Fruit fly (Drosophila melanogaster) whole organism, embryonic: ENCODE measurements around the gene MED14.

Source experiments
- ATbp ChIP-seq: fragments of 200-800 bp; sonication (Bioruptor generic); optimal IDR thresholded peaks from 2 replicates; lab custom pipeline; 2017; ENCODE audit warnings: missing biosample characterization, mild to moderate bottlenecking, missing genetic modification characterization, missing genetic modification reagents
- Abd-B ChIP-seq: fragments of 200-800 bp; sonication (Bioruptor generic); optimal IDR thresholded peaks from 2 replicates; lab custom pipeline; 2018; ENCODE audit warnings: missing biosample characterization, mild to moderate bottlenecking, missing genetic modification characterization, moderate library complexity
- Ada2b ChIP-seq: fragments of 200-800 bp; sonication (Bioruptor generic); IDR thresholded peaks from 2 replicates; pipeline ENCODE4 v1.3.6; 2022; ENCODE audit warnings: missing biosample characterization, missing genetic modification characterization
- B-H2 ChIP-seq: fragments of 200-800 bp; sonication (Bioruptor generic); optimal IDR thresholded peaks from 2 replicates; lab custom pipeline; 2018; ENCODE audit warnings: missing biosample characterization, mild to moderate bottlenecking, missing genetic modification characterization
- CG11085 ChIP-seq: fragments of 200-800 bp; sonication (Bioruptor generic); IDR thresholded peaks from 2 replicates; pipeline ENCODE4 v1.3.6; 2022; ENCODE audit warnings: missing biosample characterization, missing genetic modification characterization
- CG11504 ChIP-seq: fragments of 200-800 bp; sonication (Bioruptor generic); optimal IDR thresholded peaks from 3 replicates; lab custom pipeline; 2019; ENCODE audit warnings: missing biosample characterization, mild to moderate bottlenecking, missing genetic modification characterization, moderate library complexity
- CG11696 ChIP-seq: fragments of 200-800 bp; sonication (Bioruptor generic); IDR thresholded peaks from 2 replicates; pipeline ENCODE4 v1.3.6; 2022; ENCODE audit warnings: missing biosample characterization, missing genetic modification characterization
- CG12659 ChIP-seq: fragments of 200-800 bp; sonication (Bioruptor generic); optimal IDR thresholded peaks from 3 replicates; lab custom pipeline; 2017; ENCODE audit warnings: mild to moderate bottlenecking, missing biosample characterization, missing genetic modification reagents, missing genetic modification characterization
- CG13775 ChIP-seq: fragments of 200-800 bp; sonication (Bioruptor generic); optimal IDR thresholded peaks from 3 replicates; lab custom pipeline; 2017; ENCODE audit warnings: missing biosample characterization, mild to moderate bottlenecking, missing genetic modification characterization
- CG14667 ChIP-seq: fragments of 200-800 bp; sonication (Bioruptor generic); IDR thresholded peaks from 2 replicates; pipeline ENCODE4 v1.3.6; 2022; ENCODE audit warnings: missing biosample characterization, missing genetic modification characterization
- CG15514 ChIP-seq: fragments of 200-800 bp; sonication (Bioruptor generic); optimal IDR thresholded peaks from 3 replicates; lab custom pipeline; 2017; ENCODE audit warnings: missing biosample characterization, missing genetic modification characterization, mild to moderate bottlenecking, moderate library complexity, missing genetic modification reagents
- CG18011 ChIP-seq: fragments of 200-800 bp; sonication (Bioruptor generic); optimal IDR thresholded peaks from 2 replicates; lab custom pipeline; 2017; ENCODE audit warnings: missing biosample characterization, missing genetic modification characterization, mild to moderate bottlenecking, moderate library complexity, missing genotype
- CG18262 ChIP-seq: fragments of 200-800 bp; optimal IDR thresholded peaks from 3 replicates; lab custom pipeline; 2019; ENCODE audit warnings: missing biosample characterization, mild to moderate bottlenecking, missing genetic modification characterization, moderate library complexity
- CG2889 ChIP-seq: fragments of 200-800 bp; sonication (Bioruptor generic); IDR thresholded peaks from 3 replicates; pipeline ENCODE4 v1.3.6; 2022; ENCODE audit warnings: missing biosample characterization, missing genetic modification characterization
- CG31365 ChIP-seq: fragments of 200-800 bp; sonication (Bioruptor generic); optimal IDR thresholded peaks from 2 replicates; lab custom pipeline; 2018; ENCODE audit warnings: missing biosample characterization, mild to moderate bottlenecking, missing genetic modification characterization
- CG32532 ChIP-seq: fragments of 200-800 bp; sonication (Bioruptor generic); IDR thresholded peaks from 2 replicates; pipeline ENCODE4 v1.3.6; 2022; ENCODE audit warnings: missing biosample characterization, missing genetic modification characterization
- CG42726 ChIP-seq: fragments of 200-800 bp; sonication (Bioruptor generic); IDR thresholded peaks from 2 replicates; pipeline ENCODE4 v1.3.6; 2022; ENCODE audit warnings: missing biosample characterization, missing genetic modification characterization; ENCODE audit not compliant: partially characterized antibody
- CG5180 ChIP-seq: fragments of 200-800 bp; sonication (Bioruptor generic); optimal IDR thresholded peaks from 3 replicates; lab custom pipeline; 2017; ENCODE audit warnings: missing biosample characterization, missing genetic modification characterization, mild to moderate bottlenecking, moderate library complexity, missing genetic modification reagents
- CG5245 ChIP-seq: fragments of 200-800 bp; sonication (Bioruptor generic); optimal IDR thresholded peaks from 3 replicates; lab custom pipeline; 2016; ENCODE audit warnings: missing biosample characterization, missing genetic modification characterization
- CG6791 ChIP-seq: fragments of 200-800 bp; sonication (Bioruptor generic); IDR thresholded peaks from 3 replicates; pipeline ENCODE4 v1.3.6; 2022; ENCODE audit warnings: missing biosample characterization, missing genetic modification characterization; ENCODE audit not compliant: partially characterized antibody
- CG7963 ChIP-seq: fragments of 200-800 bp; sonication (Bioruptor generic); IDR thresholded peaks from 3 replicates; pipeline ENCODE4 v1.3.6; 2022; ENCODE audit warnings: missing biosample characterization, missing genetic modification characterization; ENCODE audit not compliant: partially characterized antibody
- Dll ChIP-seq: fragments of 200-800 bp; sonication (Bioruptor generic); IDR thresholded peaks from 4 replicates; pipeline ENCODE4 v1.3.6; 2022; ENCODE audit warnings: missing biosample characterization, missing genetic modification characterization; ENCODE audit not compliant: partially characterized antibody
- Doc2 ChIP-seq: fragments of 200-800 bp; sonication (Bioruptor generic); IDR thresholded peaks from 2 replicates; pipeline ENCODE4 v1.3.6; 2022; ENCODE audit warnings: missing biosample characterization, missing genetic modification characterization
- Ets65A ChIP-seq: fragments of 200-800 bp; sonication (Bioruptor generic); peaks from one replicate; lab custom pipeline; 2016; ENCODE audit warnings: missing biosample characterization, missing genetic modification characterization
- Ets97D ChIP-seq: fragments of 200-800 bp; sonication (Bioruptor generic); optimal IDR thresholded peaks from 3 replicates; lab custom pipeline; 2016; ENCODE audit warnings: missing biosample characterization, missing genetic modification characterization
- H15 ChIP-seq: fragments of 200-800 bp; sonication (Bioruptor generic); IDR thresholded peaks from 3 replicates; pipeline ENCODE4 v1.3.6; 2022; ENCODE audit warnings: missing biosample characterization, missing genetic modification characterization
- Lhr ChIP-seq: fragments of 200-800 bp; sonication (Bioruptor generic); optimal IDR thresholded peaks from 3 replicates; lab custom pipeline; 2017; ENCODE audit warnings: mild to moderate bottlenecking, missing biosample characterization, missing genetic modification reagents, missing genetic modification characterization
- Med ChIP-seq: fragments of 200-800 bp; sonication (Bioruptor generic); peaks from one replicate; lab custom pipeline; 2016; ENCODE audit warnings: missing biosample characterization, missing genetic modification characterization, mild to moderate bottlenecking, inconsistent platforms, moderate library complexity
- Mrtf ChIP-seq: fragments of 200-800 bp; sonication (Bioruptor generic); IDR thresholded peaks from 3 replicates; pipeline ENCODE4 v1.3.6; 2022; ENCODE audit warnings: missing biosample characterization, missing genetic modification characterization
- Nf-YC ChIP-seq: fragments of 200-800 bp; optimal IDR thresholded peaks from 3 replicates; lab custom pipeline; 2019; ENCODE audit warnings: missing biosample characterization, mild to moderate bottlenecking, missing genetic modification characterization, moderate library complexity
- Sin3A ChIP-seq: fragments of >200 bp; optimal IDR thresholded peaks from 2 replicates; lab custom pipeline; 2018
- Sox102F ChIP-seq: fragments of 200-800 bp; sonication (Bioruptor generic); optimal IDR thresholded peaks from 2 replicates; lab custom pipeline; 2018; ENCODE audit warnings: missing biosample characterization, mild to moderate bottlenecking, missing genetic modification characterization, moderate library complexity
- Taf1 ChIP-seq: fragments of 200-800 bp; sonication (Bioruptor generic); IDR thresholded peaks from 2 replicates; pipeline ENCODE4 v1.3.6; 2022; ENCODE audit warnings: missing biosample characterization, missing genetic modification characterization
- ac ChIP-seq: fragments of 200-800 bp; sonication (Bioruptor generic); optimal IDR thresholded peaks from 3 replicates; lab custom pipeline; 2017; ENCODE audit warnings: missing biosample characterization, mild to moderate bottlenecking, missing genetic modification characterization
- ara ChIP-seq: fragments of 200-800 bp; sonication (Bioruptor generic); IDR thresholded peaks from 2 replicates; pipeline ENCODE4 v1.3.6; 2022; ENCODE audit warnings: missing biosample characterization, missing genetic modification characterization
- danr ChIP-seq: fragments of 200-800 bp; sonication (Bioruptor generic); IDR thresholded peaks from 2 replicates; pipeline ENCODE4 v1.3.6; 2022; ENCODE audit warnings: missing biosample characterization, missing genetic modification characterization
- dati ChIP-seq: fragments of 200-800 bp; sonication (Bioruptor generic); IDR thresholded peaks from 2 replicates; pipeline ENCODE4 v1.3.6; 2022; ENCODE audit warnings: missing biosample characterization, missing genetic modification characterization
- grn ChIP-seq: fragments of 200-800 bp; sonication (Bioruptor generic); optimal IDR thresholded peaks from 3 replicates; lab custom pipeline; 2017; ENCODE audit warnings: missing biosample characterization, missing genetic modification characterization
- inv ChIP-seq: fragments of 200-800 bp; sonication (Bioruptor generic); IDR thresholded peaks from 2 replicates; pipeline ENCODE4 v1.3.6; 2022; ENCODE audit warnings: missing biosample characterization, missing genetic modification characterization; ENCODE audit not compliant: partially characterized antibody
- kay ChIP-seq: fragments of 200-800 bp; sonication (Bioruptor generic); optimal IDR thresholded peaks from 2 replicates; lab custom pipeline; 2016; ENCODE audit warnings: missing biosample characterization, missing genetic modification characterization
- lilli ChIP-seq: fragments of 200-800 bp; sonication (Bioruptor generic); optimal IDR thresholded peaks from 3 replicates; lab custom pipeline; 2016; ENCODE audit warnings: missing biosample characterization, missing genetic modification characterization
- mam ChIP-seq: fragments of 200-800 bp; sonication (Bioruptor generic); optimal IDR thresholded peaks from 3 replicates; lab custom pipeline; 2016; ENCODE audit warnings: missing biosample characterization, missing genetic modification characterization
- onecut ChIP-seq: fragments of 200-800 bp; sonication (Bioruptor generic); IDR thresholded peaks from 2 replicates; pipeline ENCODE4 v1.3.6; 2022; ENCODE audit warnings: missing biosample characterization, missing genetic modification characterization
- pb ChIP-seq: fragments of 200-800 bp; sonication (Bioruptor generic); optimal IDR thresholded peaks from 3 replicates; lab custom pipeline; 2016; ENCODE audit warnings: missing biosample characterization, missing genetic modification characterization
- sc ChIP-seq, 3 experiments: fragments of >200 bp in 2 of 3; fragments of 200-800 bp in 1 of 3; sonication (Bioruptor generic) in 1 of 3; optimal IDR thresholded peaks; 2 replicates in 2 of 3; 3 replicates in 1 of 3; lab custom pipeline; 2017; ENCODE audit warnings: mild to moderate bottlenecking in 1 of 3, missing biosample characterization in 1 of 3, missing genetic modification characterization in 1 of 3, missing genetic modification reagents in 1 of 3
- shn ChIP-seq: fragments of 200-800 bp; sonication (Bioruptor generic); optimal IDR thresholded peaks from 3 replicates; lab custom pipeline; 2016; ENCODE audit warnings: missing biosample characterization, missing genetic modification characterization
- slp2 ChIP-seq: fragments of 200-800 bp; sonication (Bioruptor generic); optimal IDR thresholded peaks from 2 replicates; lab custom pipeline; 2016; ENCODE audit warnings: missing biosample characterization, missing genetic modification characterization
- sr ChIP-seq: fragments of 200-800 bp; sonication (Bioruptor generic); IDR thresholded peaks from 3 replicates; pipeline ENCODE4 v1.3.6; 2022; ENCODE audit warnings: missing biosample characterization, missing genetic modification characterization
- ssp ChIP-seq: fragments of 200-800 bp; sonication (Bioruptor generic); IDR thresholded peaks from 2 replicates; pipeline ENCODE4 v1.3.6; 2022; ENCODE audit warnings: missing biosample characterization, missing genetic modification characterization
- wdn ChIP-seq: fragments of 200-800 bp; sonication (Bioruptor generic); IDR thresholded peaks from 2 replicates; pipeline ENCODE4 v1.3.6; 2022; ENCODE audit warnings: missing biosample characterization, missing genetic modification characterization

The MED14 gene

dm6 chr3L:546819-547441 lies 46.1 kb upstream of the MED14 start (continued):
- TF ChIP-seq shn (GFP tag; lab: Kevin White, UChicago) (peak; percentile 54), B-H2 (GFP tag; lab: Kevin White, UChicago) (peak; percentile 92), Ada2b (GFP tag; lab: Robert Waterston, UW) (peak; percentile 87), CG13775 (GFP tag; lab: Kevin White, UChicago) (peak; percentile 74), CG11085 (peak; percentile 90), CG11504 (peak; percentile 62), CG7963 (no peak), CG18011 (GFP tag; lab: Kevin White, UChicago) (peak; percentile 72), CG2889 (GFP tag; lab: Robert Waterston, UW) (peak; percentile 83; the same call in 2 of the 3 replicates), grn (no peak), wdn (GFP tag; lab: Robert Waterston, UW) (peak; percentile 89), slp2 (GFP tag; lab: Kevin White, UChicago) (peak; percentile 52), H15 (GFP tag; lab: Robert Waterston, UW) (peak; percentile 76; the same call in 2 of the 3 replicates), CG11696 (GFP tag; lab: Robert Waterston, UW) (peak; percentile 76), lilli (GFP tag; lab: Kevin White, UChicago) (peak; percentile 95), Abd-B (GFP tag; lab: Kevin White, UChicago) (peak; percentile 65), sr (GFP tag; lab: Robert Waterston, UW) (no peak), mam (GFP tag; lab: Kevin White, UChicago) (peak; percentile 95), kay (peak; percentile 46), CG12659 (peak; percentile 74), inv (no peak), Nf-YC (peak; percentile 15), CG6791 (no peak), ssp (GFP tag; lab: Robert Waterston, UW) (peak; percentile 38; the same call in 1 of the 2 replicates), Lhr (GFP tag; lab: Kevin White, UChicago) (no peak), CG5180 (GFP tag; lab: Kevin White, UChicago) (no peak), pb (GFP tag; lab: Kevin White, UChicago) (peak; percentile 48), ATbp (GFP tag; lab: Kevin White, UChicago) (peak; percentile 19), CG14667 (GFP tag; lab: Robert Waterston, UW) (peak; percentile 76), onecut (GFP tag; lab: Robert Waterston, UW) (peak; percentile 12; the same call in 1 of the 2 replicates), CG31365 (tag; lab: Kevin White, UChicago) (peak; percentile 61), dati (GFP tag; lab: Robert Waterston, UW) (no peak), ac (GFP tag; lab: Kevin White, UChicago) (no peak), Doc2 (GFP tag; lab: Robert Waterston, UW) (no peak; the same call in 1 of the 2 replicates), Ets97D (GFP tag; lab: Kevin White, UChicago) (peak; percentile 40), Dll (GFP tag; lab: Robert Waterston, UW) (no peak), Mrtf (GFP tag; lab: Robert Waterston, UW) (peak; percentile 70; the same call in 2 of the 3 replicates), Sin3A (lab: Kevin White, UChicago) (no peak), danr (GFP tag; lab: Robert Waterston, UW) (peak; percentile 50; the same call in 1 of the 2 replicates), Med (GFP tag; lab: Kevin White, UChicago) (peak; percentile 99), CG42726 (GFP tag; lab: Robert Waterston, UW) (no peak), Taf1 (GFP tag; lab: Robert Waterston, UW) (peak; percentile 91), CG18262 (tag; lab: Kevin White, UChicago) (peak; percentile 20), CG15514 (GFP tag; lab: Kevin White, UChicago) (peak; percentile 80), CG32532 (GFP tag; lab: Robert Waterston, UW) (peak; percentile 97), Ets65A (GFP tag; lab: Kevin White, UChicago) (peak; percentile 94), Sox102F (GFP tag; lab: Kevin White, UChicago) (peak; percentile 68), ara (GFP tag; lab: Robert Waterston, UW) (peak; percentile 69), sc (optimal IDR thresholded peaks at IDR 0.05; lab: Kevin White, UChicago) (no peak), sc (GFP tag; optimal IDR thresholded peaks at IDR 0.05; lab: Kevin White, UChicago) (no peak), CG5245 (GFP tag; lab: Kevin White, UChicago) (no peak)
